Comparison of ENCODE assay signal across 1 fruit fly cellular context in the genomic region with DNA sequence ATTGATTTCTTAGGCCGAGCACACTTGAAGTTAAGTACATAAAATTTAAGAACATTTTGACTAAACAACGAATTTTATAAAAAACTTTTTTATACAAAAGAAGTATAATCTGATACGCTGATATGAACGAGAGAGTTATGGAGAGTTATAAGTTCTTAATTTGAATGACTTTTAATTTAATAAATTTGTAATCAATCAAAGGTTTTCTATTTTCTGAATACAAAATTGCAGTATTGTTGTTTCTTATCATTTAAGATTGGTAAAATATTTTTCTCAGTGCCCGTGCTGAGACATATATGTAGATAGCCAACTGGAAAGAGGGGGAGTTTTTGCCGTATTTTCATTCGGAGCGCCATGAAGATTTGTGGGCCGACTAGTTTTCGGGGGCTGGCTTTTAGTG.
TF ChIP-seq lines count a peak whose summit lies in the region.

No protein-coding gene starts in this region.

TF ChIP-seq in whole organism, embryonic, 481 proteins besides CTCF, POLR2A, EP300 and RAD21 (continued from another document and continues in another):
- TF ChIP-seq HLH4C (GFP tag; IDR thresholded peaks at IDR 0.05; lab: Robert Waterston, UW; ENCODE audit: partially characterized antibody) (no peak), hth (optimal IDR thresholded peaks at IDR 0.05; lab: Kevin White, UChicago) (no peak), CG6689 (GFP tag; IDR thresholded peaks at IDR 0.05; lab: Robert Waterston, UW) (peak; percentile 37; the same call in 1 of the 2 replicates), zfh1 (GFP tag; IDR thresholded peaks at IDR 0.05; lab: Robert Waterston, UW) (0 out of 3 replicates have a peak, but pooled peaks have one; percentile 23), Scr (GFP tag; IDR thresholded peaks at IDR 0.05; lab: Robert Waterston, UW; ENCODE audit: partially characterized antibody) (no peak), btn (GFP tag; optimal IDR thresholded peaks at IDR 0.05; lab: Kevin White, UChicago) (no peak), D19A (tag; optimal IDR thresholded peaks at IDR 0.05; lab: Kevin White, UChicago) (peak; percentile 43), CG31441 (GFP tag; IDR thresholded peaks at IDR 0.05; lab: Robert Waterston, UW) (0 out of 2 replicates have a peak, but pooled peaks have one; percentile 47), NC2α (GFP tag; optimal IDR thresholded peaks at IDR 0.05; lab: Kevin White, UChicago) (no peak), CG1602 (GFP tag; optimal IDR thresholded peaks at IDR 0.05; lab: Kevin White, UChicago) (peak; percentile 37), Deaf1 (tag; optimal IDR thresholded peaks at IDR 0.05; lab: Kevin White, UChicago) (no peak), CG16813 (GFP tag; IDR thresholded peaks at IDR 0.05; lab: Robert Waterston, UW; ENCODE audit: partially characterized antibody) (no peak), Sox102F (GFP tag; optimal IDR thresholded peaks at IDR 0.05; lab: Kevin White, UChicago) (peak; percentile 62), D19B (GFP tag; optimal IDR thresholded peaks at IDR 0.05; lab: Kevin White, UChicago) (no peak), stc (GFP tag; IDR thresholded peaks at IDR 0.05; lab: Robert Waterston, UW) (0 out of 2 replicates have a peak, but pooled peaks have one; percentile 14), CG17829 (tag; optimal IDR thresholded peaks at IDR 0.05; lab: Kevin White, UChicago) (peak; percentile 65), tin (GFP tag; optimal IDR thresholded peaks at IDR 0.05; lab: Kevin White, UChicago) (no peak), CG11695 (GFP tag; IDR thresholded peaks at IDR 0.05; lab: Robert Waterston, UW) (no peak), CG6854 (GFP tag; optimal IDR thresholded peaks at IDR 0.05; lab: Kevin White, UChicago) (no peak), Six4 (GFP tag; optimal IDR thresholded peaks at IDR 0.05; lab: Kevin White, UChicago) (no peak), h (optimal IDR thresholded peaks at IDR 0.05; lab: Kevin White, UChicago) (no peak), Taf1 (GFP tag; IDR thresholded peaks at IDR 0.05; lab: Robert Waterston, UW) (no peak), eyg (GFP tag; optimal IDR thresholded peaks at IDR 0.05; lab: Kevin White, UChicago) (no peak), CG7271 (tag; optimal IDR thresholded peaks at IDR 0.05; lab: Kevin White, UChicago) (no peak), CG30403 (GFP tag; optimal IDR thresholded peaks at IDR 0.05; lab: Kevin White, UChicago) (peak; percentile 47), caup (GFP tag; optimal IDR thresholded peaks at IDR 0.05; lab: Kevin White, UChicago; ENCODE audit: severe bottlenecking) (no peak), CG17612 (GFP tag; IDR thresholded peaks at IDR 0.05; lab: Robert Waterston, UW) (no peak), Stat92E (GFP tag; optimal IDR thresholded peaks at IDR 0.05; lab: Kevin White, UChicago) (peak in 1 of 3 experiments; percentile 44), Gsc (GFP tag; IDR thresholded peaks at IDR 0.05; lab: Robert Waterston, UW) (no peak), CG4424 (GFP tag; optimal IDR thresholded peaks at IDR 0.05; lab: Kevin White, UChicago) (peak; percentile 49), CG31365 (tag; optimal IDR thresholded peaks at IDR 0.05; lab: Kevin White, UChicago) (no peak), ham (GFP tag; IDR thresholded peaks at IDR 0.05; lab: Robert Waterston, UW) (no peak), Ets97D (GFP tag; optimal IDR thresholded peaks at IDR 0.05; lab: Kevin White, UChicago) (no peak), bcd (GFP tag; optimal IDR thresholded peaks at IDR 0.05; lab: Kevin White, UChicago) (peak; percentile 9), CG13287 (GFP tag; IDR thresholded peaks at IDR 0.05; lab: Robert Waterston, UW; ENCODE audit: partially characterized antibody) (no peak), CG5180 (GFP tag; optimal IDR thresholded peaks at IDR 0.05; lab: Kevin White, UChicago) (no peak), CG12236 (GFP tag; optimal IDR thresholded peaks at IDR 0.05; lab: Kevin White, UChicago) (no peak), Sox100B (GFP tag; optimal IDR thresholded peaks at IDR 0.05; lab: Kevin White, UChicago) (peak; percentile 37), bsh (GFP tag; optimal IDR thresholded peaks at IDR 0.05; lab: Kevin White, UChicago) (peak in 1 of 2 experiments; percentile 85), CG2129 (GFP tag; IDR thresholded peaks at IDR 0.05; lab: Robert Waterston, UW; ENCODE audit: partially characterized antibody) (no peak), fd96Cb (tag; optimal IDR thresholded peaks at IDR 0.05; lab: Kevin White, UChicago) (peak; percentile 36), CG17802 (tag; optimal IDR thresholded peaks at IDR 0.05; lab: Kevin White, UChicago) (no peak), CG32767 (GFP tag; IDR thresholded peaks at IDR 0.05; lab: Robert Waterston, UW) (no peak), ac (GFP tag; optimal IDR thresholded peaks at IDR 0.05; lab: Kevin White, UChicago) (no peak), cwo (GFP tag; optimal IDR thresholded peaks at IDR 0.05; lab: Kevin White, UChicago) (no peak), kay (GFP tag; optimal IDR thresholded peaks at IDR 0.05; lab: Kevin White, UChicago) (no peak), ewg (GFP tag; optimal IDR thresholded peaks at IDR 0.05; lab: Kevin White, UChicago) (peak; percentile 35), CG12659 (GFP tag; optimal IDR thresholded peaks at IDR 0.05; lab: Kevin White, UChicago) (peak; percentile 2), stwl (tag; optimal IDR thresholded peaks at IDR 0.05; lab: Kevin White, UChicago) (no peak), CG2202 (tag; optimal IDR thresholded peaks at IDR 0.05; lab: Kevin White, UChicago) (peak; percentile 42), tio (GFP tag; optimal IDR thresholded peaks at IDR 0.05; lab: Kevin White, UChicago) (no peak), Asciz (GFP tag; optimal IDR thresholded peaks at IDR 0.05; lab: Kevin White, UChicago) (no peak), Atf-2 (GFP tag; optimal IDR thresholded peaks at IDR 0.05; lab: Kevin White, UChicago) (no peak), CG6813 (GFP tag; optimal IDR thresholded peaks at IDR 0.05; lab: Kevin White, UChicago) (no peak), CG31388 (GFP tag; optimal IDR thresholded peaks at IDR 0.05; lab: Kevin White, UChicago) (no peak), CG12942 (GFP tag; optimal IDR thresholded peaks at IDR 0.05; lab: Kevin White, UChicago) (no peak), CG42726 (GFP tag; IDR thresholded peaks at IDR 0.05; lab: Robert Waterston, UW; ENCODE audit: partially characterized antibody) (no peak), ken (GFP tag; IDR thresholded peaks at IDR 0.05; lab: Robert Waterston, UW) (no peak; the same call in 2 of the 3 replicates), jing (GFP tag; optimal IDR thresholded peaks at IDR 0.05; lab: Kevin White, UChicago) (no peak), ase (GFP tag; IDR thresholded peaks at IDR 0.05; lab: Robert Waterston, UW) (no peak; the same call in 2 of the 3 replicates), Tbp (GFP tag; optimal IDR thresholded peaks at IDR 0.05; lab: Kevin White, UChicago) (no peak), Nf-YC (tag; optimal IDR thresholded peaks at IDR 0.05; lab: Kevin White, UChicago) (no peak), dmrt11E (tag; optimal IDR thresholded peaks at IDR 0.05; lab: Kevin White, UChicago) (peak; percentile 87), CG6683 (GFP tag; optimal IDR thresholded peaks at IDR 0.05; lab: Kevin White, UChicago) (no peak), Lim3 (GFP tag; IDR thresholded peaks at IDR 0.05; lab: Robert Waterston, UW) (no peak), CG14710 (tag; optimal IDR thresholded peaks at IDR 0.05; lab: Kevin White, UChicago) (peak; percentile 68), Dbx (GFP tag; IDR thresholded peaks at IDR 0.05; lab: Robert Waterston, UW) (no peak), lmd (GFP tag; IDR thresholded peaks at IDR 0.05; lab: Robert Waterston, UW) (no peak), repo (GFP tag; optimal IDR thresholded peaks at IDR 0.05; lab: Kevin White, UChicago) (no peak), HLH54F (GFP tag; optimal IDR thresholded peaks at IDR 0.05; lab: Kevin White, UChicago) (no peak), CG13894 (tag; optimal IDR thresholded peaks at IDR 0.05; lab: Kevin White, UChicago) (no peak), CG12299 (tag; optimal IDR thresholded peaks at IDR 0.05; lab: Kevin White, UChicago) (no peak), sug (tag; optimal IDR thresholded peaks at IDR 0.05; lab: Kevin White, UChicago) (no peak), pita (GFP tag; optimal IDR thresholded peaks at IDR 0.05; lab: Kevin White, UChicago) (no peak), CG13424 (tag; optimal IDR thresholded peaks at IDR 0.05; lab: Kevin White, UChicago) (peak; percentile 54), B-H1 (GFP tag; IDR thresholded peaks at IDR 0.05; lab: Robert Waterston, UW) (no peak), E2f1 (GFP tag; IDR thresholded peaks at IDR 0.05; lab: Robert Waterston, UW) (0 out of 2 replicates have a peak, but pooled peaks have one; percentile 32), unc-4 (GFP tag; IDR thresholded peaks at IDR 0.05; lab: Robert Waterston, UW; ENCODE audit: partially characterized antibody) (no peak), vfl (GFP tag; optimal IDR thresholded peaks at IDR 0.05; lab: Kevin White, UChicago) (no peak), Blimp-1 (GFP tag; optimal IDR thresholded peaks at IDR 0.05; lab: Kevin White, UChicago) (peak; percentile 57), jigr1 (GFP tag; IDR thresholded peaks at IDR 0.05; lab: Robert Waterston, UW) (no peak), CG4820 (GFP tag; optimal IDR thresholded peaks at IDR 0.05; lab: Kevin White, UChicago) (no peak), oc (tag; optimal IDR thresholded peaks at IDR 0.05; lab: Kevin White, UChicago) (peak; percentile 20), CG4404 (GFP tag; IDR thresholded peaks at IDR 0.05; lab: Robert Waterston, UW) (no peak), ci (GFP tag; IDR thresholded peaks at IDR 0.05; lab: Robert Waterston, UW) (no peak; the same call in 2 of the 3 replicates), CG33557 (GFP tag; optimal IDR thresholded peaks at IDR 0.05; lab: Kevin White, UChicago) (peak; percentile 64), CG13624 (GFP tag; optimal IDR thresholded peaks at IDR 0.05; lab: Kevin White, UChicago) (no peak), CG17186 (GFP tag; optimal IDR thresholded peaks at IDR 0.05; lab: Kevin White, UChicago) (no peak), fd102C (GFP tag; optimal IDR thresholded peaks at IDR 0.05; lab: Kevin White, UChicago) (no peak), rib (GFP tag; IDR thresholded peaks at IDR 0.05; lab: Robert Waterston, UW) (no peak), Dip2 (GFP tag; IDR thresholded peaks at IDR 0.05; lab: Robert Waterston, UW) (no peak), Hey (tag; optimal IDR thresholded peaks at IDR 0.05; lab: Kevin White, UChicago) (no peak), ssp (GFP tag; IDR thresholded peaks at IDR 0.05; lab: Robert Waterston, UW) (no peak), sisA (GFP tag; IDR thresholded peaks at IDR 0.05; lab: Robert Waterston, UW) (no peak), dm (GFP tag; optimal IDR thresholded peaks at IDR 0.05; lab: Kevin White, UChicago) (no peak), Atf3 (GFP tag; optimal IDR thresholded peaks at IDR 0.05; lab: Kevin White, UChicago) (no peak), H15 (GFP tag; IDR thresholded peaks at IDR 0.05; lab: Robert Waterston, UW) (no peak), Chrac-16 (GFP tag; optimal IDR thresholded peaks at IDR 0.05; lab: Kevin White, UChicago) (no peak), CG2875 (GFP tag; optimal IDR thresholded peaks at IDR 0.05; lab: Kevin White, UChicago) (peak; percentile 55), Doc3 (GFP tag; IDR thresholded peaks at IDR 0.05; lab: Robert Waterston, UW; ENCODE audit: partially characterized antibody) (no peak), tx (GFP tag; optimal IDR thresholded peaks at IDR 0.05; lab: Kevin White, UChicago) (no peak), CG7839 (tag; optimal IDR thresholded peaks at IDR 0.05; lab: Kevin White, UChicago) (peak; percentile 53), row (GFP tag; IDR thresholded peaks at IDR 0.05; lab: Robert Waterston, UW) (peak; percentile 12; the same call in 1 of the 3 replicates), scrt (GFP tag; optimal IDR thresholded peaks at IDR 0.05; lab: Kevin White, UChicago) (no peak), nerfin-1 (tag; optimal IDR thresholded peaks at IDR 0.05; lab: Kevin White, UChicago) (peak; percentile 15), CG6654 (GFP tag; optimal IDR thresholded peaks at IDR 0.05; lab: Kevin White, UChicago) (no peak), psq (GFP tag; optimal IDR thresholded peaks at IDR 0.05; lab: Kevin White, UChicago) (no peak), ranshi (GFP tag; IDR thresholded peaks at IDR 0.05; lab: Robert Waterston, UW) (no peak), her (GFP tag; optimal IDR thresholded peaks at IDR 0.05; lab: Kevin White, UChicago) (no peak), CG3163 (GFP tag; optimal IDR thresholded peaks at IDR 0.05; lab: Kevin White, UChicago) (no peak), CG13296 (GFP tag; optimal IDR thresholded peaks at IDR 0.05; lab: Kevin White, UChicago) (no peak), Drgx (GFP tag; IDR thresholded peaks at IDR 0.05; lab: Robert Waterston, UW) (no peak), CG10267 (tag; optimal IDR thresholded peaks at IDR 0.05; lab: Kevin White, UChicago) (peak; percentile 60), ind (GFP tag; optimal IDR thresholded peaks at IDR 0.05; lab: Kevin White, UChicago) (no peak), Hr51 (GFP tag; optimal IDR thresholded peaks at IDR 0.05; lab: Kevin White, UChicago) (peak in 1 of 2 experiments; percentile 3), CG2712 (tag; optimal IDR thresholded peaks at IDR 0.05; lab: Kevin White, UChicago) (peak; percentile 79), schlank (tag; optimal IDR thresholded peaks at IDR 0.05; lab: Kevin White, UChicago) (no peak), CG11456 (GFP tag; IDR thresholded peaks at IDR 0.05; lab: Robert Waterston, UW) (no peak), dan (GFP tag; IDR thresholded peaks at IDR 0.05; lab: Robert Waterston, UW) (no peak), crc (GFP tag; optimal IDR thresholded peaks at IDR 0.05; lab: Kevin White, UChicago) (no peak), Hsf (GFP tag; optimal IDR thresholded peaks at IDR 0.05; lab: Kevin White, UChicago) (peak; percentile 14), CG15269 (tag; optimal IDR thresholded peaks at IDR 0.05; lab: Kevin White, UChicago) (no peak), fd64A (GFP tag; optimal IDR thresholded peaks at IDR 0.05; lab: Kevin White, UChicago) (no peak), prd (optimal IDR thresholded peaks at IDR 0.05; lab: Kevin White, UChicago) (no peak), prd (GFP tag; IDR thresholded peaks at IDR 0.05; lab: Robert Waterston, UW) (peak; percentile 8; the same call in 1 of the 3 replicates), vnd (GFP tag; IDR thresholded peaks at IDR 0.05; lab: Robert Waterston, UW; ENCODE audit: partially characterized antibody) (no peak), Sry-β (GFP tag; optimal IDR thresholded peaks at IDR 0.05; lab: Kevin White, UChicago) (no peak), Gug (GFP tag; IDR thresholded peaks at IDR 0.05; lab: Robert Waterston, UW) (no peak), CG9437 (GFP tag; optimal IDR thresholded peaks at IDR 0.05; lab: Kevin White, UChicago) (peak; percentile 55), CG14441 (GFP tag; IDR thresholded peaks at IDR 0.05; lab: Robert Waterston, UW) (no peak)
